Fruit fly (Drosophila melanogaster): ENCODE data around the gene hfw.

dm6 chrX:1714874-1715273 lies 45.5 kb downstream of the hfw start:
- TF ChIP-seq CG11617 (GFP tag; optimal IDR thresholded peaks at IDR 0.05) (no peak), CG7101 (tag; optimal IDR thresholded peaks at IDR 0.05) (no peak), CG12768 (GFP tag; optimal IDR thresholded peaks at IDR 0.05) (no peak), kay (GFP tag; ENCODE audit: borderline replicate concordance) (no peak), tj (GFP tag; optimal IDR thresholded peaks at IDR 0.05) (no peak), Clk (GFP tag; optimal IDR thresholded peaks at IDR 0.05) (no peak), ovo (GFP tag; optimal IDR thresholded peaks at IDR 0.05) (no peak), Hr96 (GFP tag; optimal IDR thresholded peaks at IDR 0.05) (no peak), CG7045 (GFP tag; optimal IDR thresholded peaks at IDR 0.05) (no peak)

All from whole organism, adult.